Worm (Caenorhabditis elegans) whole organism, L1 larva: ENCODE measurements around the gene mcm-7.
A peak's percentile ranks its signal among the peaks of the same experiment; 100 is the strongest.

Experiments
- ama-1 ChIP-seq: fragments of 150-350 bp; optimal IDR thresholded peaks from 2 replicates; lab custom pipeline; 2014
- ceh-8 ChIP-seq: fragments of 200-800 bp; sonication (Bioruptor generic); optimal IDR thresholded peaks from 2 replicates; lab custom pipeline; 2018; ENCODE audit warnings: mild to moderate bottlenecking, missing genetic modification characterization, moderate library complexity, missing compliant biosample characterization
- efl-1 ChIP-seq, 4 experiments: fragments of 150-350 bp; optimal IDR thresholded peaks in 3 of 4; peaks in 1 of 4; 1 replicate in 1 of 4; 2 replicates in 3 of 4; lab custom pipeline; 2014; ENCODE audit warnings: missing biosample characterization in 2 of 4, missing genetic modification characterization in 2 of 4, missing genetic modification reagents in 2 of 4
- hpl-2 ChIP-seq: fragments of 150-350 bp; optimal IDR thresholded peaks from 2 replicates; lab custom pipeline; 2014; ENCODE audit warnings: missing biosample characterization, missing genetic modification reagents, missing genetic modification characterization
- jun-1 ChIP-seq: fragments of 150-350 bp; optimal IDR thresholded peaks from 2 replicates; lab custom pipeline; 2014; ENCODE audit warnings: missing biosample characterization, missing genetic modification reagents, missing genetic modification characterization
- lin-13 ChIP-seq: fragments of 150-350 bp; optimal IDR thresholded peaks from 2 replicates; lab custom pipeline; 2014; ENCODE audit warnings: missing biosample characterization, missing genetic modification reagents, missing genetic modification characterization
- lin-35 ChIP-seq, 2 experiments: fragments of 150-350 bp; optimal IDR thresholded peaks; 2 replicates each; lab custom pipeline; 2014; ENCODE audit warnings: missing biosample characterization in 2 of 2, missing genetic modification characterization in 2 of 2, missing genetic modification reagents in 2 of 2
- lsy-2 ChIP-seq, 2 experiments: fragments of 150-350 bp; optimal IDR thresholded peaks; 2 replicates each; lab custom pipeline; 2014; ENCODE audit warnings: missing biosample characterization in 2 of 2, missing genetic modification characterization in 2 of 2
- nhr-28 ChIP-seq: fragments of 150-350 bp; optimal IDR thresholded peaks from 2 replicates; lab custom pipeline; 2014; ENCODE audit warnings: missing biosample characterization, missing genetic modification characterization
- nhr-77 ChIP-seq: fragments of 150-350 bp; optimal IDR thresholded peaks from 2 replicates; lab custom pipeline; 2014; ENCODE audit warnings: missing biosample characterization, missing genetic modification characterization
- pqm-1 ChIP-seq: sonication (generic microtip); optimal IDR thresholded peaks from 3 replicates; lab custom pipeline; 2017; ENCODE audit warnings: missing biosample characterization, missing genetic modification characterization
- vab-15 ChIP-seq: sonication (generic microtip); optimal IDR thresholded peaks from 2 replicates; lab custom pipeline; 2017; ENCODE audit warnings: missing genotype, mild to moderate bottlenecking, missing genetic modification characterization, missing compliant biosample characterization
- xbp-1 ChIP-seq: sonication (generic microtip); optimal IDR thresholded peaks from 2 replicates; lab custom pipeline; 2016; ENCODE audit warnings: missing genetic modification characterization, missing compliant biosample characterization
- zag-1 ChIP-seq: fragments of 150-350 bp; optimal IDR thresholded peaks from 2 replicates; lab custom pipeline; 2014; ENCODE audit warnings: missing biosample characterization, missing genetic modification characterization

ce11 chrV:4345714-4346113 is 1.3 kb upstream of the mcm-7 start, which contains the start of gene figl-1:
- TF ChIP-seq zag-1 (tag; lab: Kevin White, UChicago) (no peak), nhr-77 (tag; lab: Kevin White, UChicago) (no peak), efl-1 (optimal IDR thresholded peaks at IDR 0.05; lab: Kevin White, UChicago) (peak in 1 of 2 experiments; percentile 9), efl-1 (GFP tag; optimal IDR thresholded peaks at IDR 0.05 in 1 of 2; lab: Kevin White, UChicago) (peak in 1 of 2 experiments; percentile 86), nhr-28 (tag; lab: Kevin White, UChicago) (no peak), xbp-1 (tag; lab: Kevin White, UChicago) (no peak), jun-1 (no peak), lin-13 (no peak), pqm-1 (no peak), vab-15 (no peak), ceh-8 (GFP tag; lab: Kevin White, UChicago) (no peak), hpl-2 (GFP tag; lab: Kevin White, UChicago) (no peak), ama-1 (lab: Kevin White, UChicago) (no peak), lsy-2 (tag; optimal IDR thresholded peaks at IDR 0.05; lab: Kevin White, UChicago) (no peak), lin-35 (GFP tag; optimal IDR thresholded peaks at IDR 0.05; lab: Kevin White, UChicago) (no peak)
